Worm (Caenorhabditis elegans) whole organism, L2 larva: ENCODE data around the gene urm-1.

Experiments used
- aly-2 ChIP-seq: fragments of 150-350 bp; optimal IDR thresholded peaks from 2 replicates; lab custom pipeline; 2014; ENCODE audit warnings: missing biosample characterization, missing genetic modification characterization
- ceh-16 ChIP-seq: fragments of 150-350 bp; optimal IDR thresholded peaks from 2 replicates; lab custom pipeline; 2014; ENCODE audit warnings: missing biosample characterization, missing genetic modification characterization
- mdl-1 ChIP-seq, 2 experiments: fragments of 150-350 bp in 1 of 2; sonication (generic microtip) in 1 of 2; optimal IDR thresholded peaks; 2 replicates each; lab custom pipeline; 2017; ENCODE audit warnings: missing biosample characterization in 2 of 2, missing genetic modification characterization in 2 of 2
- nhr-237 ChIP-seq: fragments of 150-350 bp; optimal IDR thresholded peaks from 2 replicates; lab custom pipeline; 2014; ENCODE audit warnings: missing biosample characterization, missing genetic modification characterization
- nhr-6 ChIP-seq: fragments of 150-350 bp; optimal IDR thresholded peaks from 2 replicates; lab custom pipeline; 2014; ENCODE audit warnings: missing biosample characterization, missing genetic modification characterization
- nhr-77 ChIP-seq: fragments of 150-350 bp; optimal IDR thresholded peaks from 2 replicates; lab custom pipeline; 2014; ENCODE audit warnings: missing biosample characterization, missing genetic modification characterization
- snpc-4 ChIP-seq: fragments of 150-350 bp; optimal IDR thresholded peaks from 2 replicates; lab custom pipeline; 2014; ENCODE audit warnings: missing biosample characterization, missing genetic modification characterization
- zag-1 ChIP-seq: fragments of 150-350 bp; optimal IDR thresholded peaks from 2 replicates; lab custom pipeline; 2014; ENCODE audit warnings: missing biosample characterization, missing genetic modification characterization
- ztf-11 ChIP-seq: sonication (generic microtip); optimal IDR thresholded peaks from 2 replicates; lab custom pipeline; 2017; ENCODE audit warnings: missing biosample characterization, missing genetic modification characterization

- TF ChIP-seq snpc-4 (tag; lab: Kevin White, UChicago) (no peak), ztf-11 (tag; lab: Kevin White, UChicago) (no peak), mdl-1 (tag; optimal IDR thresholded peaks at IDR 0.05; lab: Kevin White, UChicago) (no peak), ceh-16 (tag; lab: Kevin White, UChicago) (no peak), zag-1 (tag; lab: Kevin White, UChicago) (no peak), nhr-237 (tag; lab: Kevin White, UChicago) (no peak), nhr-6 (tag; lab: Kevin White, UChicago) (no peak), aly-2 (tag; lab: Kevin White, UChicago) (no peak), nhr-77 (tag; lab: Kevin White, UChicago) (no peak)
These were observed 18.8 kb upstream of the urm-1 start for ce11 chrIII:10486455-10486854.
